Fruit fly (Drosophila melanogaster) whole organism, embryonic: ENCODE data around the gene tplus3b.

Source experiments
- Atf3 ChIP-seq: fragments of 200-800 bp; sonication (Bioruptor generic); optimal IDR thresholded peaks from 3 replicates; lab custom pipeline; 2016; ENCODE audit warnings: missing biosample characterization, missing genetic modification characterization
- BEAF-32 ChIP-seq: fragments of 200-800 bp; sonication (Bioruptor generic); optimal IDR thresholded peaks from 3 replicates; lab custom pipeline; 2017; ENCODE audit warnings: missing biosample characterization, missing genetic modification characterization, mild to moderate bottlenecking, moderate library complexity, missing genetic modification reagents
- Bgb ChIP-seq: fragments of 200-800 bp; sonication (Bioruptor generic); IDR thresholded peaks from 2 replicates; pipeline ENCODE4 v1.3.6; 2022; ENCODE audit warnings: missing biosample characterization, missing genetic modification characterization; ENCODE audit not compliant: partially characterized antibody
- Blimp-1 ChIP-seq: fragments of 200-800 bp; sonication (Bioruptor generic); optimal IDR thresholded peaks from 3 replicates; lab custom pipeline; 2018; ENCODE audit warnings: missing biosample characterization, missing genetic modification characterization, mild to moderate bottlenecking, moderate library complexity, missing genetic modification reagents
- CG12744 ChIP-seq: fragments of 200-800 bp; sonication (Bioruptor generic); optimal IDR thresholded peaks from 2 replicates; lab custom pipeline; 2016; ENCODE audit warnings: missing biosample characterization, missing genetic modification characterization
- CG13287 ChIP-seq: fragments of 200-800 bp; sonication (Bioruptor generic); IDR thresholded peaks from 2 replicates; pipeline ENCODE4 v1.3.6; 2022; ENCODE audit warnings: missing biosample characterization, missing genetic modification characterization; ENCODE audit not compliant: partially characterized antibody
- CG14860 ChIP-seq: fragments of 200-800 bp; sonication (Bioruptor generic); IDR thresholded peaks from 3 replicates; pipeline ENCODE4 v1.3.6; 2022; ENCODE audit warnings: missing biosample characterization, missing genetic modification characterization; ENCODE audit not compliant: partially characterized antibody
- CG14965 ChIP-seq: fragments of 200-800 bp; sonication (Bioruptor generic); optimal IDR thresholded peaks from 2 replicates; lab custom pipeline; 2016; ENCODE audit warnings: missing biosample characterization, missing genetic modification characterization, borderline replicate concordance
- CG15479 ChIP-seq: fragments of 200-800 bp; sonication (Bioruptor generic); optimal IDR thresholded peaks from 3 replicates; lab custom pipeline; 2019; ENCODE audit warnings: missing biosample characterization, mild to moderate bottlenecking, missing genetic modification characterization, moderate library complexity
- CG16815 ChIP-seq: fragments of 200-800 bp; sonication (Bioruptor generic); optimal IDR thresholded peaks from 3 replicates; lab custom pipeline; 2017; ENCODE audit warnings: missing biosample characterization, mild to moderate bottlenecking, missing genetic modification characterization
- CG17802 ChIP-seq: fragments of 200-800 bp; sonication (Bioruptor generic); optimal IDR thresholded peaks from 2 replicates; lab custom pipeline; 2018; ENCODE audit warnings: missing biosample characterization, mild to moderate bottlenecking, missing genetic modification characterization, moderate library complexity
- CG4424 ChIP-seq: fragments of 200-800 bp; sonication (Bioruptor generic); optimal IDR thresholded peaks from 3 replicates; lab custom pipeline; 2016; ENCODE audit warnings: missing biosample characterization, missing genetic modification characterization
- CG6654 ChIP-seq: fragments of 200-800 bp; sonication (Bioruptor generic); optimal IDR thresholded peaks from 2 replicates; lab custom pipeline; 2017; ENCODE audit warnings: missing biosample characterization, mild to moderate bottlenecking, missing genetic modification characterization
- CG6689 ChIP-seq: fragments of 200-800 bp; sonication (Bioruptor generic); IDR thresholded peaks from 2 replicates; pipeline ENCODE4 v1.3.6; 2022; ENCODE audit warnings: missing biosample characterization, missing genetic modification characterization
- CTCF ChIP-seq: fragments of 200-800 bp; sonication (Bioruptor generic); optimal IDR thresholded peaks from 2 replicates; lab custom pipeline; 2017; ENCODE audit warnings: missing biosample characterization, mild to moderate bottlenecking, missing genetic modification characterization, moderate library complexity
- Deaf1 ChIP-seq: fragments of 200-800 bp; optimal IDR thresholded peaks from 3 replicates; lab custom pipeline; 2019; ENCODE audit warnings: missing biosample characterization, mild to moderate bottlenecking, missing genetic modification characterization, moderate library complexity
- Dek ChIP-seq: fragments of 200-800 bp; sonication (Bioruptor generic); optimal IDR thresholded peaks from 3 replicates; lab custom pipeline; 2019; ENCODE audit warnings: missing biosample characterization, mild to moderate bottlenecking, missing genetic modification characterization, moderate library complexity
- Dll ChIP-seq: fragments of 200-800 bp; sonication (Bioruptor generic); IDR thresholded peaks from 4 replicates; pipeline ENCODE4 v1.3.6; 2022; ENCODE audit warnings: missing biosample characterization, missing genetic modification characterization; ENCODE audit not compliant: partially characterized antibody
- Dref ChIP-seq: fragments of 200-800 bp; sonication (Bioruptor generic); IDR thresholded peaks from 2 replicates; pipeline ENCODE4 v1.3.6; 2022; ENCODE audit warnings: missing biosample characterization, missing genetic modification characterization
- Gsc ChIP-seq: fragments of 200-800 bp; sonication (Bioruptor generic); IDR thresholded peaks from 2 replicates; pipeline ENCODE4 v1.3.6; 2022; ENCODE audit warnings: missing biosample characterization, missing genetic modification characterization
- H15 ChIP-seq: fragments of 200-800 bp; sonication (Bioruptor generic); IDR thresholded peaks from 3 replicates; pipeline ENCODE4 v1.3.6; 2022; ENCODE audit warnings: missing biosample characterization, missing genetic modification characterization
- HLHmδ ChIP-seq: fragments of 200-800 bp; sonication (Bioruptor generic); optimal IDR thresholded peaks from 2 replicates; lab custom pipeline; 2018; ENCODE audit warnings: missing biosample characterization, mild to moderate bottlenecking, missing genetic modification characterization, moderate library complexity
- Hsf ChIP-seq: fragments of 200-800 bp; sonication (Bioruptor generic); optimal IDR thresholded peaks from 3 replicates; lab custom pipeline; 2016; ENCODE audit warnings: missing biosample characterization, missing genetic modification characterization
- Kr ChIP-seq: fragments of 200-800 bp; sonication (Bioruptor generic); optimal IDR thresholded peaks from 2 replicates; lab custom pipeline; 2017; ENCODE audit warnings: missing biosample characterization, mild to moderate bottlenecking, missing genetic modification characterization
- MBD-R2 ChIP-seq: fragments of 200-800 bp; sonication (Bioruptor generic); IDR thresholded peaks from 2 replicates; pipeline ENCODE4 v1.3.6; 2022; ENCODE audit warnings: missing biosample characterization, missing genetic modification characterization
- MTF-1 ChIP-seq: fragments of 200-800 bp; sonication (Bioruptor generic); optimal IDR thresholded peaks from 2 replicates; lab custom pipeline; 2018; ENCODE audit warnings: missing biosample characterization, mild to moderate bottlenecking, missing genetic modification characterization, borderline replicate concordance
- NK7.1 ChIP-seq: fragments of 200-800 bp; sonication (Bioruptor generic); optimal IDR thresholded peaks from 3 replicates; lab custom pipeline; 2016; ENCODE audit warnings: missing biosample characterization, missing genetic modification characterization
- Neu2 ChIP-seq: fragments of 200-800 bp; sonication (Bioruptor generic); optimal IDR thresholded peaks from 3 replicates; lab custom pipeline; 2016; ENCODE audit warnings: missing biosample characterization, missing genetic modification characterization, borderline replicate concordance
- Nf-YA ChIP-seq: fragments of 200-800 bp; sonication (Bioruptor generic); IDR thresholded peaks from 2 replicates; pipeline ENCODE4 v1.3.6; 2022; ENCODE audit warnings: missing biosample characterization, missing genetic modification characterization
- Sry-δ ChIP-seq: fragments of 200-800 bp; sonication (Bioruptor generic); optimal IDR thresholded peaks from 2 replicates; lab custom pipeline; 2016; ENCODE audit warnings: missing biosample characterization, missing genetic modification characterization
- Tbp ChIP-seq: fragments of >200 bp; optimal IDR thresholded peaks from 2 replicates; lab custom pipeline; 2018; ENCODE audit warnings: missing biosample characterization, missing genetic modification characterization
- bbx ChIP-seq: fragments of 200-800 bp; sonication (Bioruptor generic); IDR thresholded peaks from 2 replicates; pipeline ENCODE4 v1.3.6; 2022; ENCODE audit warnings: missing biosample characterization, missing genetic modification characterization; ENCODE audit not compliant: partially characterized antibody
- cas ChIP-seq: fragments of 200-800 bp; sonication (Bioruptor generic); IDR thresholded peaks from 2 replicates; pipeline ENCODE4 v1.3.6; 2022; ENCODE audit warnings: missing biosample characterization, missing genetic modification characterization
- emc ChIP-seq: fragments of 200-800 bp; sonication (Bioruptor generic); optimal IDR thresholded peaks from 2 replicates; lab custom pipeline; 2016; ENCODE audit warnings: missing biosample characterization, missing genetic modification characterization
- exex ChIP-seq: fragments of 200-800 bp; sonication (Bioruptor generic); optimal IDR thresholded peaks from 4 replicates; lab custom pipeline; 2018; ENCODE audit warnings: missing biosample characterization, mild to moderate bottlenecking, missing genetic modification characterization, moderate library complexity
- hbn ChIP-seq: fragments of 200-800 bp; sonication (Bioruptor generic); IDR thresholded peaks from 2 replicates; pipeline ENCODE4 v1.3.6; 2022; ENCODE audit warnings: missing biosample characterization, missing genetic modification characterization; ENCODE audit not compliant: partially characterized antibody
- jing ChIP-seq: fragments of 200-800 bp; sonication (Bioruptor generic); optimal IDR thresholded peaks from 2 replicates; lab custom pipeline; 2018; ENCODE audit warnings: missing biosample characterization, mild to moderate bottlenecking, missing genetic modification characterization
- jumu ChIP-seq: fragments of 200-800 bp; sonication (Bioruptor generic); optimal IDR thresholded peaks from 3 replicates; lab custom pipeline; 2016; ENCODE audit warnings: missing biosample characterization, missing genetic modification characterization
- klu ChIP-seq: fragments of 200-800 bp; sonication (Bioruptor generic); IDR thresholded peaks from 2 replicates; pipeline ENCODE4 v1.3.6; 2022; ENCODE audit warnings: missing biosample characterization, missing genetic modification characterization
- kni ChIP-seq: fragments of 200-800 bp; sonication (Bioruptor generic); optimal IDR thresholded peaks from 3 replicates; lab custom pipeline; 2017; ENCODE audit warnings: mild to moderate bottlenecking, missing biosample characterization, missing genetic modification reagents, missing genetic modification characterization
- knrl ChIP-seq: fragments of 200-800 bp; sonication (Bioruptor generic); IDR thresholded peaks from 3 replicates; pipeline ENCODE4 v1.3.6; 2022; ENCODE audit warnings: missing biosample characterization, missing genetic modification characterization; ENCODE audit not compliant: partially characterized antibody
- nau ChIP-seq: fragments of 200-800 bp; sonication (Bioruptor generic); optimal IDR thresholded peaks from 3 replicates; lab custom pipeline; 2017; ENCODE audit warnings: missing biosample characterization, mild to moderate bottlenecking, missing genetic modification characterization, missing genetic modification reagents
- otp ChIP-seq: fragments of 200-800 bp; sonication (Bioruptor generic); IDR thresholded peaks from 3 replicates; pipeline ENCODE4, ENCODE4 v1.3.6; 2022; ENCODE audit warnings: missing biosample characterization, missing genetic modification characterization
- pho ChIP-seq: fragments of 200-800 bp; sonication (Bioruptor generic); optimal IDR thresholded peaks from 2 replicates; lab custom pipeline; 2016; ENCODE audit warnings: missing biosample characterization, missing genetic modification characterization
- run ChIP-seq: fragments of 200-800 bp; sonication (Bioruptor generic); optimal IDR thresholded peaks from 3 replicates; lab custom pipeline; 2018; ENCODE audit warnings: missing biosample characterization, mild to moderate bottlenecking, missing genetic modification characterization
- sens-2 ChIP-seq: fragments of 200-800 bp; sonication (Bioruptor generic); IDR thresholded peaks from 2 replicates; pipeline ENCODE4 v1.3.6; 2022; ENCODE audit warnings: missing biosample characterization, missing genetic modification characterization
- slp2 ChIP-seq: fragments of 200-800 bp; sonication (Bioruptor generic); optimal IDR thresholded peaks from 2 replicates; lab custom pipeline; 2016; ENCODE audit warnings: missing biosample characterization, missing genetic modification characterization
- sob ChIP-seq: fragments of 200-800 bp; sonication (Bioruptor generic); IDR thresholded peaks from 2 replicates; pipeline ENCODE4 v1.3.6; 2022; ENCODE audit warnings: missing biosample characterization, missing genetic modification characterization
- unc-4 ChIP-seq: fragments of 200-800 bp; sonication (Bioruptor generic); IDR thresholded peaks from 2 replicates; pipeline ENCODE4 v1.3.6; 2022; ENCODE audit warnings: missing biosample characterization, missing genetic modification characterization; ENCODE audit not compliant: partially characterized antibody
- vvl ChIP-seq: fragments of 200-800 bp; sonication (Bioruptor generic); IDR thresholded peaks from 2 replicates; pipeline ENCODE4 v1.3.6; 2022; ENCODE audit warnings: missing biosample characterization, missing genetic modification characterization

Gene tplus3b

dm6 chr2L:22146247-22146646, 42.0 kb upstream of the tplus3b start (continued):
- TF ChIP-seq CG13287 (peak; percentile 73), MTF-1 (GFP tag; lab: Kevin White, UChicago) (no peak), jumu (GFP tag; lab: Kevin White, UChicago) (no peak), bbx (GFP tag; lab: Robert Waterston, UW) (peak; percentile 26; the same call in 1 of the 2 replicates), jing (GFP tag; lab: Kevin White, UChicago) (no peak), klu (GFP tag; lab: Robert Waterston, UW) (no peak), Kr (no peak), vvl (0 out of 2 replicates have a peak, but pooled peaks have one; percentile 8), CG14860 (GFP tag; lab: Robert Waterston, UW) (0 out of 3 replicates have a peak, but pooled peaks have one; percentile 30), CG17802 (tag; lab: Kevin White, UChicago) (no peak), Nf-YA (GFP tag; lab: Robert Waterston, UW) (no peak), knrl (GFP tag; lab: Robert Waterston, UW) (peak; percentile 33; the same call in 1 of the 3 replicates), kni (GFP tag; lab: Kevin White, UChicago) (no peak), run (tag; lab: Kevin White, UChicago) (no peak), Hsf (GFP tag; lab: Kevin White, UChicago) (no peak), Gsc (no peak), CG14965 (GFP tag; lab: Kevin White, UChicago) (no peak), NK7.1 (GFP tag; lab: Kevin White, UChicago) (no peak), CG15479 (GFP tag; lab: Kevin White, UChicago) (no peak), Dek (tag; lab: Kevin White, UChicago) (no peak), pho (no peak), Atf3 (GFP tag; lab: Kevin White, UChicago) (no peak), MBD-R2 (GFP tag; lab: Robert Waterston, UW) (0 out of 2 replicates have a peak, but pooled peaks have one; percentile 19), unc-4 (GFP tag; lab: Robert Waterston, UW) (peak; percentile 67), sob (GFP tag; lab: Robert Waterston, UW) (0 out of 2 replicates have a peak, but pooled peaks have one; percentile 8), HLHmδ (GFP tag; lab: Kevin White, UChicago) (no peak), Neu2 (GFP tag; lab: Kevin White, UChicago) (no peak), Tbp (GFP tag; lab: Kevin White, UChicago) (no peak), slp2 (GFP tag; lab: Kevin White, UChicago) (no peak), Bgb (GFP tag; lab: Robert Waterston, UW) (peak; percentile 50; the same call in 1 of the 2 replicates), emc (GFP tag; lab: Kevin White, UChicago) (no peak), sens-2 (GFP tag; lab: Robert Waterston, UW) (no peak), CG4424 (GFP tag; lab: Kevin White, UChicago) (no peak), CG12744 (GFP tag; lab: Kevin White, UChicago) (no peak), Blimp-1 (GFP tag; lab: Kevin White, UChicago) (no peak), Sry-δ (GFP tag; lab: Kevin White, UChicago) (peak; percentile 28), cas (GFP tag; lab: Robert Waterston, UW) (no peak), Dref (GFP tag; lab: Robert Waterston, UW) (no peak), hbn (GFP tag; lab: Robert Waterston, UW) (0 out of 2 replicates have a peak, but pooled peaks have one; percentile 27), H15 (GFP tag; lab: Robert Waterston, UW) (0 out of 3 replicates have a peak, but pooled peaks have one; percentile 8), CG6689 (GFP tag; lab: Robert Waterston, UW) (0 out of 2 replicates have a peak, but pooled peaks have one; percentile 4), CG6654 (GFP tag; lab: Kevin White, UChicago) (no peak), Dll (GFP tag; lab: Robert Waterston, UW) (peak; percentile 59; the same call in 3 of the 4 replicates), CG16815 (GFP tag; lab: Kevin White, UChicago) (no peak), exex (no peak), CTCF (GFP tag; lab: Kevin White, UChicago) (no peak), Deaf1 (tag; lab: Kevin White, UChicago) (peak; percentile 92), otp (GFP tag; lab: Robert Waterston, UW) (no peak), nau (GFP tag; lab: Kevin White, UChicago) (no peak), BEAF-32 (GFP tag; lab: Kevin White, UChicago) (peak; percentile 62)
